Fruit fly (Drosophila melanogaster) whole organism, wandering third instar larva: Measurements from ENCODE around the gene CG14650.
A peak's percentile ranks its signal among the peaks of the same experiment; 100 is the strongest.

Experiments used
- Dfd ChIP-seq: fragments of >200 bp; optimal IDR thresholded peaks from 2 replicates; lab custom pipeline; 2017; ENCODE audit warnings: missing biosample characterization, missing genetic modification characterization
- Myc ChIP-seq: fragments of >200 bp; optimal IDR thresholded peaks from 2 replicates; lab custom pipeline; 2017
- Vsx2 ChIP-seq: fragments of 200-300, 225-300 bp; sonication (Bioruptor generic); optimal IDR thresholded peaks from 2 replicates; lab custom pipeline; 2018; ENCODE audit warnings: missing biosample characterization, missing genetic modification characterization; ENCODE audit not compliant: partially characterized antibody
- br ChIP-seq: fragments of 200-800 bp; sonication (Bioruptor generic); optimal IDR thresholded peaks from 2 replicates; lab custom pipeline; 2016; ENCODE audit warnings: missing biosample characterization, missing genetic modification characterization
- ey ChIP-seq: fragments of 200-800 bp; sonication (Bioruptor generic); optimal IDR thresholded peaks from 2 replicates; lab custom pipeline; 2016; ENCODE audit warnings: missing biosample characterization, missing genetic modification characterization
- fru ChIP-seq: fragments of 200-800 bp; sonication (Bioruptor generic); optimal IDR thresholded peaks from 3 replicates; lab custom pipeline; 2016; ENCODE audit warnings: missing biosample characterization, mild to moderate bottlenecking, missing genetic modification characterization
- h ChIP-seq: fragments of 200-800 bp; sonication (Bioruptor generic); optimal IDR thresholded peaks from 3 replicates; lab custom pipeline; 2016; ENCODE audit warnings: missing biosample characterization, mild to moderate bottlenecking, missing genetic modification characterization
- lola ChIP-seq: fragments of >200 bp; optimal IDR thresholded peaks from 2 replicates; lab custom pipeline; 2017; ENCODE audit warnings: missing biosample characterization, missing genetic modification characterization
- pan ChIP-seq: fragments of >200 bp; optimal IDR thresholded peaks from 2 replicates; lab custom pipeline; 2017
- psq ChIP-seq: fragments of 200-800 bp; sonication (Bioruptor generic); optimal IDR thresholded peaks from 3 replicates; lab custom pipeline; 2017; ENCODE audit warnings: missing biosample characterization, mild to moderate bottlenecking, missing genetic modification characterization, moderate library complexity

- TF ChIP-seq ey (GFP tag; lab: Kevin White, UChicago) (no peak), Vsx2 (GFP tag; lab: Kevin White, UChicago) (no peak), fru (GFP tag; lab: Kevin White, UChicago) (no peak), psq (GFP tag; lab: Kevin White, UChicago) (no peak), h (GFP tag; lab: Kevin White, UChicago) (no peak), Myc (lab: Kevin White, UChicago) (no peak), br (GFP tag; lab: Kevin White, UChicago) (no peak), pan (lab: Kevin White, UChicago) (no peak), lola (GFP tag; lab: Kevin White, UChicago) (no peak), Dfd (GFP tag; lab: Kevin White, UChicago) (peak; percentile 92)
Observed at dm6 chr3R:4401977-4402589, 35.1 kb upstream of the CG14650 start, which contains the start of gene CG9853.
